Fruit fly (Drosophila melanogaster) whole organism, embryonic: ENCODE results near the gene Ptpmeg2.

Source experiments
- CG10147 ChIP-seq: fragments of 200-800 bp; sonication (Bioruptor generic); optimal IDR thresholded peaks from 2 replicates; lab custom pipeline; 2019; ENCODE audit warnings: missing biosample characterization, mild to moderate bottlenecking, missing genetic modification characterization, moderate library complexity
- CG11504 ChIP-seq: fragments of 200-800 bp; sonication (Bioruptor generic); optimal IDR thresholded peaks from 3 replicates; lab custom pipeline; 2019; ENCODE audit warnings: missing biosample characterization, mild to moderate bottlenecking, missing genetic modification characterization, moderate library complexity
- CG12155 ChIP-seq: fragments of 200-800 bp; sonication (Bioruptor generic); optimal IDR thresholded peaks from 3 replicates; lab custom pipeline; 2016; ENCODE audit warnings: missing biosample characterization, missing genetic modification characterization
- CG13775 ChIP-seq: fragments of 200-800 bp; sonication (Bioruptor generic); optimal IDR thresholded peaks from 3 replicates; lab custom pipeline; 2017; ENCODE audit warnings: missing biosample characterization, mild to moderate bottlenecking, missing genetic modification characterization
- CG15011 ChIP-seq: fragments of 200-800 bp; sonication (Bioruptor generic); optimal IDR thresholded peaks from 3 replicates; lab custom pipeline; 2018; ENCODE audit warnings: missing biosample characterization, mild to moderate bottlenecking, missing genetic modification characterization
- CG1603 ChIP-seq: fragments of 200-800 bp; sonication (Bioruptor generic); optimal IDR thresholded peaks from 2 replicates; lab custom pipeline; 2019; ENCODE audit warnings: missing biosample characterization, mild to moderate bottlenecking, missing genetic modification characterization, moderate library complexity
- CG16813 ChIP-seq: fragments of 200-800 bp; sonication (Bioruptor generic); IDR thresholded peaks from 3 replicates; pipeline ENCODE4 v1.3.6; 2022; ENCODE audit warnings: missing biosample characterization, missing genetic modification characterization; ENCODE audit not compliant: partially characterized antibody
- CG1792 ChIP-seq: fragments of 200-800 bp; sonication (Bioruptor generic); optimal IDR thresholded peaks from 2 replicates; lab custom pipeline; 2016; ENCODE audit warnings: missing biosample characterization, missing genetic modification characterization
- CG18619 ChIP-seq: fragments of 200-800 bp; sonication (Bioruptor generic); optimal IDR thresholded peaks from 3 replicates; lab custom pipeline; 2017; ENCODE audit warnings: missing biosample characterization, mild to moderate bottlenecking, missing genetic modification characterization
- CG2120 ChIP-seq: fragments of 200-800 bp; sonication (Bioruptor generic); optimal IDR thresholded peaks from 3 replicates; lab custom pipeline; 2016; ENCODE audit warnings: missing biosample characterization, missing genetic modification characterization
- CG2199 ChIP-seq: fragments of 200-800 bp; sonication (Bioruptor generic); IDR thresholded peaks from 3 replicates; pipeline ENCODE4 v1.3.6; 2022; ENCODE audit warnings: missing biosample characterization, missing genetic modification characterization
- CG2678 ChIP-seq: fragments of 200-800 bp; sonication (Bioruptor generic); optimal IDR thresholded peaks from 3 replicates; lab custom pipeline; 2019; ENCODE audit warnings: missing biosample characterization, mild to moderate bottlenecking, missing genetic modification characterization, moderate library complexity
- CG30403 ChIP-seq: fragments of 200-800 bp; sonication (Bioruptor generic); optimal IDR thresholded peaks from 3 replicates; lab custom pipeline; 2016; ENCODE audit warnings: missing biosample characterization, missing genetic modification characterization
- CG3065 ChIP-seq: fragments of 200-800 bp; sonication (Bioruptor generic); optimal IDR thresholded peaks from 2 replicates; lab custom pipeline; 2016; ENCODE audit warnings: missing biosample characterization, missing genetic modification characterization
- CG31365 ChIP-seq: fragments of 200-800 bp; sonication (Bioruptor generic); optimal IDR thresholded peaks from 2 replicates; lab custom pipeline; 2018; ENCODE audit warnings: missing biosample characterization, mild to moderate bottlenecking, missing genetic modification characterization
- CG32532 ChIP-seq: fragments of 200-800 bp; sonication (Bioruptor generic); IDR thresholded peaks from 2 replicates; pipeline ENCODE4 v1.3.6; 2022; ENCODE audit warnings: missing biosample characterization, missing genetic modification characterization
- CG34376 ChIP-seq: fragments of 200-800 bp; sonication (Bioruptor generic); optimal IDR thresholded peaks from 2 replicates; lab custom pipeline; 2018; ENCODE audit warnings: missing biosample characterization, mild to moderate bottlenecking, missing genetic modification characterization
- CG3838 ChIP-seq: fragments of 200-800 bp; sonication (Bioruptor generic); optimal IDR thresholded peaks from 3 replicates; lab custom pipeline; 2016; ENCODE audit warnings: missing biosample characterization, missing genetic modification characterization
- CG5245 ChIP-seq: fragments of 200-800 bp; sonication (Bioruptor generic); optimal IDR thresholded peaks from 3 replicates; lab custom pipeline; 2016; ENCODE audit warnings: missing biosample characterization, missing genetic modification characterization
- CG7839 ChIP-seq: fragments of 200-800 bp; sonication (Bioruptor generic); optimal IDR thresholded peaks from 3 replicates; lab custom pipeline; 2018; ENCODE audit warnings: missing biosample characterization, mild to moderate bottlenecking, missing genetic modification characterization, moderate library complexity
- CG9817 ChIP-seq: fragments of 200-800 bp; sonication (Bioruptor generic); optimal IDR thresholded peaks from 2 replicates; lab custom pipeline; 2018; ENCODE audit warnings: missing biosample characterization, mild to moderate bottlenecking, missing genetic modification characterization, moderate library complexity
- Eip74EF ChIP-seq, 2 experiments: fragments of 200-800 bp in 1 of 2; fragments of >200 bp in 1 of 2; sonication (Bioruptor generic) in 1 of 2; optimal IDR thresholded peaks; 2 replicates each; lab custom pipeline; 2017 to 2019; ENCODE audit warnings: missing biosample characterization in 2 of 2, missing genetic modification characterization in 2 of 2, mild to moderate bottlenecking in 1 of 2, moderate library complexity in 1 of 2
- Fer3 ChIP-seq: fragments of 200-800 bp; sonication (Bioruptor generic); optimal IDR thresholded peaks from 2 replicates; lab custom pipeline; 2018; ENCODE audit warnings: missing biosample characterization, mild to moderate bottlenecking, missing genetic modification characterization, moderate library complexity
- GATAe ChIP-seq: fragments of 200-800 bp; sonication (Bioruptor generic); conservative IDR thresholded peaks from 2 replicates; pipeline ENCODE4 v1.3.6; 2022; ENCODE audit warnings: missing biosample characterization, missing genetic modification characterization
- HmgD ChIP-seq: fragments of 200-800 bp; sonication (Bioruptor generic); optimal IDR thresholded peaks from 3 replicates; lab custom pipeline; 2016; ENCODE audit warnings: missing biosample characterization, missing genetic modification characterization
- Hr51 ChIP-seq, 2 experiments: fragments of 200-800 bp; sonication (Bioruptor generic); optimal IDR thresholded peaks; 2 replicates in 1 of 2; 3 replicates in 1 of 2; lab custom pipeline; 2016 to 2018; ENCODE audit warnings: missing biosample characterization in 2 of 2, missing genetic modification characterization in 2 of 2, mild to moderate bottlenecking in 1 of 2, moderate library complexity in 1 of 2
- Med ChIP-seq: fragments of 200-800 bp; sonication (Bioruptor generic); peaks from one replicate; lab custom pipeline; 2016; ENCODE audit warnings: missing biosample characterization, missing genetic modification characterization, mild to moderate bottlenecking, inconsistent platforms, moderate library complexity
- Myb ChIP-seq: fragments of 200-800 bp; sonication (Bioruptor generic); optimal IDR thresholded peaks from 2 replicates; lab custom pipeline; 2016; ENCODE audit warnings: missing biosample characterization, missing genetic modification characterization
- Optix ChIP-seq: fragments of 200-800 bp; sonication (Bioruptor generic); IDR thresholded peaks from 3 replicates; pipeline ENCODE4 v1.3.6; 2022; ENCODE audit warnings: missing biosample characterization, missing genetic modification characterization
- Rfx ChIP-seq: fragments of 200-800 bp; sonication (Bioruptor generic); IDR thresholded peaks from 2 replicates; pipeline ENCODE4 v1.3.6; 2022; ENCODE audit warnings: missing biosample characterization, missing genetic modification characterization
- Spps ChIP-seq: fragments of 200-800 bp; sonication (Bioruptor generic); optimal IDR thresholded peaks from 2 replicates; lab custom pipeline; 2018; ENCODE audit warnings: missing biosample characterization, mild to moderate bottlenecking, missing genetic modification characterization
- Xbp1 ChIP-seq: fragments of 200-800 bp; sonication (Bioruptor generic); optimal IDR thresholded peaks from 3 replicates; lab custom pipeline; 2016; ENCODE audit warnings: missing biosample characterization, mild to moderate bottlenecking, missing genetic modification characterization
- az2 ChIP-seq: fragments of 200-800 bp; sonication (Bioruptor generic); optimal IDR thresholded peaks from 3 replicates; lab custom pipeline; 2016; ENCODE audit warnings: missing biosample characterization, missing genetic modification characterization
- bsh ChIP-seq, 2 experiments: fragments of 200-800 bp; sonication (Bioruptor generic); optimal IDR thresholded peaks; 2 replicates each; lab custom pipeline; 2017 to 2018; ENCODE audit warnings: mild to moderate bottlenecking in 2 of 2, missing biosample characterization in 2 of 2, missing genetic modification characterization in 2 of 2, moderate library complexity in 1 of 2
- crol ChIP-seq: fragments of 200-800 bp; sonication (Bioruptor generic); IDR thresholded peaks from 2 replicates; pipeline ENCODE4 v1.3.6; 2022; ENCODE audit warnings: missing biosample characterization, missing genetic modification characterization
- gem ChIP-seq: fragments of 200-800 bp; sonication (Bioruptor generic); optimal IDR thresholded peaks from 2 replicates; lab custom pipeline; 2019; ENCODE audit warnings: missing biosample characterization, mild to moderate bottlenecking, missing genetic modification characterization, moderate library complexity
- grau ChIP-seq: fragments of 200-800 bp; optimal IDR thresholded peaks from 3 replicates; lab custom pipeline; 2019; ENCODE audit warnings: missing biosample characterization, mild to moderate bottlenecking, missing genetic modification characterization, moderate library complexity
- hbn ChIP-seq: fragments of 200-800 bp; sonication (Bioruptor generic); IDR thresholded peaks from 2 replicates; pipeline ENCODE4 v1.3.6; 2022; ENCODE audit warnings: missing biosample characterization, missing genetic modification characterization; ENCODE audit not compliant: partially characterized antibody
- inv ChIP-seq: fragments of 200-800 bp; sonication (Bioruptor generic); IDR thresholded peaks from 2 replicates; pipeline ENCODE4 v1.3.6; 2022; ENCODE audit warnings: missing biosample characterization, missing genetic modification characterization; ENCODE audit not compliant: partially characterized antibody
- lilli ChIP-seq: fragments of 200-800 bp; sonication (Bioruptor generic); optimal IDR thresholded peaks from 3 replicates; lab custom pipeline; 2016; ENCODE audit warnings: missing biosample characterization, missing genetic modification characterization
- maf-S ChIP-seq: fragments of 200-800 bp; sonication (Bioruptor generic); optimal IDR thresholded peaks from 2 replicates; lab custom pipeline; 2016; ENCODE audit warnings: missing biosample characterization, missing genetic modification characterization
- mirr ChIP-seq: fragments of 200-800 bp; sonication (Bioruptor generic); optimal IDR thresholded peaks from 3 replicates; lab custom pipeline; 2018; ENCODE audit warnings: missing biosample characterization, mild to moderate bottlenecking, missing genetic modification characterization
- org-1 ChIP-seq: fragments of 200-800 bp; sonication (Bioruptor generic); optimal IDR thresholded peaks from 2 replicates; lab custom pipeline; 2017; ENCODE audit warnings: missing biosample characterization, missing genetic modification characterization
- pros ChIP-seq: fragments of 200-800 bp; sonication (Bioruptor generic); optimal IDR thresholded peaks from 3 replicates; lab custom pipeline; 2019; ENCODE audit warnings: missing biosample characterization, mild to moderate bottlenecking, missing genetic modification characterization, moderate library complexity
- sens ChIP-seq: fragments of 200-800 bp; sonication (Bioruptor generic); peaks from one replicate; lab custom pipeline; 2016; ENCODE audit warnings: missing biosample characterization, missing genetic modification characterization
- slbo ChIP-seq: fragments of 200-800 bp; sonication (Bioruptor generic); IDR thresholded peaks from 2 replicates; pipeline ENCODE4 v1.3.6; 2022; ENCODE audit warnings: missing biosample characterization, missing genetic modification characterization
- sug ChIP-seq: fragments of 200-800 bp; optimal IDR thresholded peaks from 2 replicates; lab custom pipeline; 2019; ENCODE audit warnings: missing biosample characterization, mild to moderate bottlenecking, missing genetic modification characterization, moderate library complexity

Ptpmeg2 gene

dm6 chrX:9583440-9584103 is 75.4 kb downstream of the Ptpmeg2 start (continued):
- TF ChIP-seq Optix (peak; percentile 92), Med (GFP tag; lab: Kevin White, UChicago) (peak; percentile 95), sens (peak; percentile 93), CG2199 (GFP tag; lab: Robert Waterston, UW) (peak; percentile 46; the same call in 1 of the 3 replicates), inv (GFP tag; lab: Robert Waterston, UW) (no peak), Eip74EF (GFP tag; optimal IDR thresholded peaks at IDR 0.05; lab: Kevin White, UChicago) (peak in 1 of 2 experiments; percentile 89), Xbp1 (GFP tag; lab: Kevin White, UChicago) (peak; percentile 91), hbn (GFP tag; lab: Robert Waterston, UW) (no peak), CG31365 (tag; lab: Kevin White, UChicago) (peak; percentile 83), GATAe (GFP tag; lab: Robert Waterston, UW) (peak; percentile 77), CG9817 (tag; lab: Kevin White, UChicago) (peak; percentile 94), az2 (GFP tag; lab: Kevin White, UChicago) (peak; percentile 89), CG30403 (peak; percentile 93), CG1792 (GFP tag; lab: Kevin White, UChicago) (no peak)

dm6 chrX:9582659-9583317 is 76.2 kb downstream of the Ptpmeg2 start:
- TF ChIP-seq CG3065 (GFP tag; lab: Kevin White, UChicago) (no peak), Hr51 (GFP tag; optimal IDR thresholded peaks at IDR 0.05; lab: Kevin White, UChicago) (no peak), Spps (no peak), Rfx (GFP tag; lab: Robert Waterston, UW) (peak; percentile 18; the same call in 1 of the 2 replicates), CG12155 (GFP tag; lab: Kevin White, UChicago) (peak; percentile 19), CG1603 (no peak), CG3838 (GFP tag; lab: Kevin White, UChicago) (no peak), maf-S (GFP tag; lab: Kevin White, UChicago) (no peak), org-1 (GFP tag; lab: Kevin White, UChicago) (peak; percentile 31), CG5245 (GFP tag; lab: Kevin White, UChicago) (no peak), CG10147 (GFP tag; lab: Kevin White, UChicago) (peak; percentile 59), CG7839 (tag; lab: Kevin White, UChicago) (peak; percentile 52), sug (tag; lab: Kevin White, UChicago) (peak; percentile 51), CG15011 (GFP tag; lab: Kevin White, UChicago) (peak; percentile 36), grau (tag; lab: Kevin White, UChicago) (peak; percentile 63), CG13775 (GFP tag; lab: Kevin White, UChicago) (peak; percentile 7), CG34376 (peak; percentile 32), CG2120 (GFP tag; lab: Kevin White, UChicago) (peak; percentile 69), slbo (GFP tag; lab: Robert Waterston, UW) (peak; percentile 33), bsh (GFP tag; optimal IDR thresholded peaks at IDR 0.05; lab: Kevin White, UChicago) (peak in 1 of 2 experiments; percentile 14), mirr (peak; percentile 9), lilli (peak; percentile 50), Fer3 (tag; lab: Kevin White, UChicago) (peak; percentile 37), CG2678 (tag; lab: Kevin White, UChicago) (peak; percentile 70), crol (peak; percentile 68), CG11504 (tag; lab: Kevin White, UChicago) (no peak), Myb (GFP tag; lab: Kevin White, UChicago) (no peak), CG32532 (peak; percentile 5; the same call in 1 of the 2 replicates), pros (no peak), CG16813 (GFP tag; lab: Robert Waterston, UW) (no peak), CG18619 (GFP tag; lab: Kevin White, UChicago) (peak; percentile 36), gem (peak; percentile 49), HmgD (no peak)
